Worm (Caenorhabditis elegans): ENCODE data around the gene R11E3.1.

R11E3.1 gene

ce11 chrIV:4748408-4749105, 41.0 kb upstream of the R11E3.1 start, which contains the start of gene cyc-2.1 (continued):
- no peak for TF ChIP-seq hlh-4 (tag; optimal IDR thresholded peaks at IDR 0.05)
- peak; percentile 58 for TF ChIP-seq C16A3.4 (tag; optimal IDR thresholded peaks at IDR 0.05)
- peak; percentile 28 to 49 for TF ChIP-seq efl-1 (optimal IDR thresholded peaks at IDR 0.05)
- TF ChIP-seq efl-1 (GFP tag; optimal IDR thresholded peaks at IDR 0.05 in 1 of 2): peak; percentile 17 to 86
- TF ChIP-seq egl-13 (tag; optimal IDR thresholded peaks at IDR 0.05): peak; percentile 6
- TF ChIP-seq efl-3 (GFP tag; optimal IDR thresholded peaks at IDR 0.05): no peak
- peak; percentile 59 for TF ChIP-seq swsn-7 (tag; optimal IDR thresholded peaks at IDR 0.05)
- no peak for TF ChIP-seq nhr-76 (tag; optimal IDR thresholded peaks at IDR 0.05)
- TF ChIP-seq mef-2 (tag; optimal IDR thresholded peaks at IDR 0.05): no peak
- no peak for TF ChIP-seq lir-3 (tag; optimal IDR thresholded peaks at IDR 0.05; ENCODE audit: poor library complexity)
- TF ChIP-seq unc-130 (tag; optimal IDR thresholded peaks at IDR 0.05): no peak
- no peak for TF ChIP-seq ces-1 (GFP tag; optimal IDR thresholded peaks at IDR 0.05)
- peak; percentile 26 for TF ChIP-seq hpl-2 (GFP tag; optimal IDR thresholded peaks at IDR 0.05)
- no peak for TF ChIP-seq nhr-84 (tag; optimal IDR thresholded peaks at IDR 0.05)
- no peak for TF ChIP-seq fos-1 (tag; optimal IDR thresholded peaks at IDR 0.05)
- peak; percentile 33 to 55 for TF ChIP-seq lin-35 (GFP tag; optimal IDR thresholded peaks at IDR 0.05)
- TF ChIP-seq C04F5.9 (tag; optimal IDR thresholded peaks at IDR 0.05): no peak
- TF ChIP-seq lsy-2 (tag; optimal IDR thresholded peaks at IDR 0.05): peak; percentile 80 to 91
- TF ChIP-seq Y116A8C.19 (tag; optimal IDR thresholded peaks at IDR 0.05; ENCODE audit: borderline replicate concordance): no peak
- TF ChIP-seq pax-3 (tag; optimal IDR thresholded peaks at IDR 0.05): no peak
- no peak for TF ChIP-seq nhr-28 (tag; optimal IDR thresholded peaks at IDR 0.05)
- peak; percentile 71 for TF ChIP-seq nhr-19 (GFP tag; conservative IDR thresholded peaks at IDR 0.05)
- no peak for TF ChIP-seq ceh-63 (GFP tag; optimal IDR thresholded peaks at IDR 0.05)
- TF ChIP-seq zag-1 (tag; optimal IDR thresholded peaks at IDR 0.05): no peak
- TF ChIP-seq unc-86 (tag; optimal IDR thresholded peaks at IDR 0.05): peak; percentile 30
- TF ChIP-seq unc-62 (GFP tag; optimal IDR thresholded peaks at IDR 0.05): no peak
- peak; percentile 59 for TF ChIP-seq rnt-1 (tag; optimal IDR thresholded peaks at IDR 0.05)
- peak; percentile 34 for TF ChIP-seq nhr-237 (tag; optimal IDR thresholded peaks at IDR 0.05)
- no peak for TF ChIP-seq unc-98 (GFP tag; IDR thresholded peaks at IDR 0.05)
- no peak for TF ChIP-seq fkh-10 (GFP tag; optimal IDR thresholded peaks at IDR 0.05)
- TF ChIP-seq dpl-1 (GFP tag; optimal IDR thresholded peaks at IDR 0.05): peak in 2 of 3 experiments; percentile 34
- TF ChIP-seq xbp-1 (tag; optimal IDR thresholded peaks at IDR 0.05): peak; percentile 34
- TF ChIP-seq nhr-90 (tag; optimal IDR thresholded peaks at IDR 0.05; ENCODE audit: poor library complexity): peak; percentile 37
- no peak for TF ChIP-seq mab-9 (GFP tag; IDR thresholded peaks at IDR 0.05)
- no peak for TF ChIP-seq tlp-1 (tag; optimal IDR thresholded peaks at IDR 0.05)
- TF ChIP-seq snu-23 (GFP tag; optimal IDR thresholded peaks at IDR 0.05): peak; percentile 70
- TF ChIP-seq sox-4 (tag; optimal IDR thresholded peaks at IDR 0.05): no peak
- TF ChIP-seq aly-2 (tag; optimal IDR thresholded peaks at IDR 0.05): peak; percentile 42
- peak; percentile 71 for TF ChIP-seq fkh-8 (tag; optimal IDR thresholded peaks at IDR 0.05)
- peak; percentile 45 for TF ChIP-seq snpc-4 (tag; optimal IDR thresholded peaks at IDR 0.05)
- TF ChIP-seq grh-1 (GFP tag; IDR thresholded peaks at IDR 0.05): no peak
- peak; percentile 68 for TF ChIP-seq nhr-85 (tag)
- no peak for TF ChIP-seq hlh-17 (GFP tag; optimal IDR thresholded peaks at IDR 0.05; ENCODE audit: borderline replicate concordance)
- TF ChIP-seq zip-4 (GFP tag; optimal IDR thresholded peaks at IDR 0.05): no peak
- TF ChIP-seq aha-1 (tag; optimal IDR thresholded peaks at IDR 0.05): no peak
- peak; percentile 83 for TF ChIP-seq lin-14 (GFP tag; optimal IDR thresholded peaks at IDR 0.05)
- TF ChIP-seq lin-15B (tag; optimal IDR thresholded peaks at IDR 0.05): peak; percentile 35
- TF ChIP-seq isw-1 (GFP tag; IDR thresholded peaks at IDR 0.05): peak; percentile 38; the same call in 1 of the 2 replicates
- no peak for TF ChIP-seq ztf-11 (tag; optimal IDR thresholded peaks at IDR 0.05)
- peak; percentile 80 for TF ChIP-seq nhr-20 (tag; optimal IDR thresholded peaks at IDR 0.05)
- peak; percentile 5 for TF ChIP-seq nhr-77 (tag; optimal IDR thresholded peaks at IDR 0.05)
